Worm (Caenorhabditis elegans) whole organism, young adult: ENCODE measurements around the gene rin-1.

ENCODE experiments used
- B0261.1 ChIP-seq: sonication (generic microtip); optimal IDR thresholded peaks from 2 replicates; lab custom pipeline; 2016; ENCODE audit warnings: mild to moderate bottlenecking, missing genetic modification characterization, moderate library complexity, missing compliant biosample characterization
- B0336.3 ChIP-seq: fragments of 200-800 bp; sonication (Bioruptor generic); IDR thresholded peaks from 2 replicates; pipeline ENCODE4 v1.3.6; 2022; ENCODE audit warnings: missing genetic modification characterization, missing compliant biosample characterization
- C17E4.6 ChIP-seq: fragments of 200-800 bp; sonication (Bioruptor generic); IDR thresholded peaks from 2 replicates; pipeline ENCODE4 v1.3.6; 2022; ENCODE audit warnings: missing genetic modification reagents, missing genetic modification characterization, missing compliant biosample characterization
- F22D6.2 ChIP-seq: sonication (generic microtip); optimal IDR thresholded peaks from 2 replicates; lab custom pipeline; 2016; ENCODE audit warnings: mild to moderate bottlenecking, missing genetic modification characterization, missing compliant biosample characterization
- F33H1.4 ChIP-seq: fragments of 200-800 bp; sonication (Bioruptor generic); IDR thresholded peaks from 2 replicates; pipeline ENCODE4 v1.3.6; 2022; ENCODE audit warnings: missing genetic modification reagents, missing genetic modification characterization, missing compliant biosample characterization
- F49E8.2 ChIP-seq: sonication (generic microtip); optimal IDR thresholded peaks from 3 replicates; lab custom pipeline; 2017; ENCODE audit warnings: missing genetic modification characterization, mild to moderate bottlenecking, missing compliant biosample characterization, antibody characterized with exemption, moderate library complexity; ENCODE audit not compliant: insufficient read depth
- F52B5.7 ChIP-seq: sonication (generic microtip); optimal IDR thresholded peaks from 2 replicates; lab custom pipeline; 2016; ENCODE audit warnings: mild to moderate bottlenecking, missing genetic modification characterization, missing compliant biosample characterization
- Y53F4B.3 ChIP-seq: fragments of 200-800 bp; sonication (Bioruptor generic); IDR thresholded peaks from 2 replicates; pipeline ENCODE4 v1.3.6; 2022; ENCODE audit warnings: missing genetic modification reagents, missing genetic modification characterization, missing compliant biosample characterization
- aptf-2 ChIP-seq: fragments of 200-800 bp; sonication (Bioruptor generic); conservative IDR thresholded peaks from 2 replicates; pipeline ENCODE4 v1.3.6; 2022; ENCODE audit warnings: missing genetic modification reagents, missing genetic modification characterization, missing compliant biosample characterization
- attf-6 ChIP-seq: fragments of 200-800 bp; sonication (Bioruptor generic); IDR thresholded peaks from 2 replicates; pipeline ENCODE4 v1.3.6; 2022; ENCODE audit warnings: missing genetic modification reagents, missing genetic modification characterization, missing compliant biosample characterization
- cebp-1 ChIP-seq, 2 experiments: fragments of 200-800 bp in 1 of 2; sonication (Bioruptor generic) in 1 of 2; sonication (generic microtip) in 1 of 2; IDR thresholded peaks in 1 of 2; optimal IDR thresholded peaks in 1 of 2; 2 replicates each; pipeline versions ENCODE4 v1.3.6 to Lab custom; 2017 to 2022; ENCODE audit warnings: missing compliant biosample characterization in 2 of 2, missing genetic modification characterization in 2 of 2, mild to moderate bottlenecking in 1 of 2, missing genetic modification reagents in 1 of 2, moderate library complexity in 1 of 2
- ceh-91 ChIP-seq: fragments of 200-800 bp; sonication (Bioruptor generic); IDR thresholded peaks from 2 replicates; pipeline ENCODE4 v1.3.6; 2022; ENCODE audit warnings: missing genetic modification reagents, missing genetic modification characterization, missing compliant biosample characterization
- efl-1 ChIP-seq: fragments of 150-350 bp; optimal IDR thresholded peaks from 2 replicates; lab custom pipeline; 2014; ENCODE audit warnings: missing biosample characterization, missing genetic modification reagents, missing genetic modification characterization
- lin-35 ChIP-seq, 3 experiments: fragments of 150-350 bp in 2 of 3; sonication (generic microtip) in 1 of 3; optimal IDR thresholded peaks; 2 replicates each; lab custom pipeline; 2014 to 2018; ENCODE audit warnings: missing biosample characterization in 3 of 3, missing genetic modification characterization in 3 of 3, missing genetic modification reagents in 3 of 3
- lin-54 ChIP-seq: fragments of 200-800 bp; sonication (Bioruptor generic); optimal IDR thresholded peaks from 2 replicates; lab custom pipeline; 2018; ENCODE audit warnings: mild to moderate bottlenecking, missing genetic modification characterization, missing compliant biosample characterization
- lir-1 ChIP-seq: fragments of 200-800 bp; sonication (Bioruptor generic); conservative IDR thresholded peaks from 2 replicates; pipeline ENCODE4 v1.3.6; 2022; ENCODE audit warnings: missing genetic modification reagents, missing genetic modification characterization, missing compliant biosample characterization
- madf-3 ChIP-seq: fragments of 200-800 bp; sonication (Bioruptor generic); IDR thresholded peaks from 2 replicates; pipeline ENCODE4 v1.3.6; 2022; ENCODE audit warnings: missing genetic modification reagents, missing genetic modification characterization, missing compliant biosample characterization
- madf-6 ChIP-seq: fragments of 200-800 bp; sonication (Bioruptor generic); IDR thresholded peaks from 2 replicates; pipeline ENCODE4 v1.3.6; 2022; ENCODE audit warnings: missing genetic modification reagents, missing genetic modification characterization, missing compliant biosample characterization
- madf-8 ChIP-seq: fragments of 200-800 bp; sonication (Bioruptor generic); conservative IDR thresholded peaks from 2 replicates; pipeline ENCODE4 v1.3.6; 2022; ENCODE audit warnings: missing genetic modification reagents, missing genetic modification characterization, missing compliant biosample characterization
- mcd-1 ChIP-seq: fragments of 200-800 bp; sonication (Bioruptor generic); IDR thresholded peaks from 2 replicates; pipeline ENCODE4 v1.3.6; 2022; ENCODE audit warnings: missing genetic modification reagents, missing genetic modification characterization, missing compliant biosample characterization
- mxl-1 ChIP-seq: sonication (generic microtip); optimal IDR thresholded peaks from 2 replicates; lab custom pipeline; 2016; ENCODE audit warnings: missing genetic modification characterization, missing compliant biosample characterization
- nfya-2 ChIP-seq: fragments of 200-800 bp; sonication (Bioruptor generic); IDR thresholded peaks from 2 replicates; pipeline ENCODE4 v1.3.6; 2022; ENCODE audit warnings: missing genetic modification reagents, missing genetic modification characterization, missing compliant biosample characterization
- pha-4 ChIP-seq: fragments of 150-350 bp; sonication (generic microtip); optimal IDR thresholded peaks from 2 replicates; lab custom pipeline; 2014; ENCODE audit warnings: missing biosample characterization, missing genetic modification reagents, missing genetic modification characterization
- rec-8 ChIP-seq, 2 experiments: sonication (generic microtip); optimal IDR thresholded peaks; 2 replicates each; lab custom pipeline; 2016; ENCODE audit warnings: mild to moderate bottlenecking in 2 of 2, missing genetic modification characterization in 2 of 2, missing genetic modification reagents in 2 of 2, missing genotype in 2 of 2, missing biosample characterization in 1 of 2, missing compliant biosample characterization in 1 of 2, moderate library complexity in 1 of 2
- snpc-1.3 ChIP-seq: sonication (generic microtip); optimal IDR thresholded peaks from 2 replicates; lab custom pipeline; 2017; ENCODE audit warnings: missing genetic modification characterization, mild to moderate bottlenecking, missing compliant biosample characterization, antibody characterized with exemption, moderate library complexity, missing genotype, missing genetic modification reagents; ENCODE audit not compliant: insufficient read depth
- snpc-4 ChIP-seq, 5 experiments: fragments of 150-350 bp in 1 of 5; sonication (generic microtip) in 4 of 5; optimal IDR thresholded peaks; 2 replicates each; lab custom pipeline; 2014 to 2018; ENCODE audit warnings: missing genetic modification characterization in 5 of 5, missing biosample characterization in 3 of 5, antibody characterized with exemption in 2 of 5, mild to moderate bottlenecking in 2 of 5, missing compliant biosample characterization in 2 of 5, missing genotype in 2 of 5, moderate library complexity in 2 of 5, missing genetic modification reagents in 1 of 5
- somi-1 ChIP-seq: fragments of 200-800 bp; sonication (Bioruptor generic); optimal IDR thresholded peaks from 2 replicates; lab custom pipeline; 2018; ENCODE audit warnings: mild to moderate bottlenecking, missing genetic modification characterization, missing compliant biosample characterization
- tlf-1 ChIP-seq: fragments of 200-800 bp; sonication (Bioruptor generic); optimal IDR thresholded peaks from 2 replicates; lab custom pipeline; 2018; ENCODE audit warnings: mild to moderate bottlenecking, missing genetic modification characterization, missing compliant biosample characterization
- unc-62 ChIP-seq: fragments of 150-350 bp; optimal IDR thresholded peaks from 2 replicates; lab custom pipeline; 2014; ENCODE audit warnings: missing biosample characterization, missing genetic modification reagents, missing genetic modification characterization
- xnd-1 ChIP-seq: sonication (generic microtip); optimal IDR thresholded peaks from 2 replicates; lab custom pipeline; 2016; ENCODE audit warnings: missing genotype, missing genetic modification reagents, missing genetic modification characterization, missing compliant biosample characterization
- zim-3 ChIP-seq: sonication (generic microtip); optimal IDR thresholded peaks from 2 replicates; lab custom pipeline; 2017; ENCODE audit warnings: mild to moderate bottlenecking, missing genetic modification characterization, moderate library complexity, missing compliant biosample characterization
- ztf-18 ChIP-seq: sonication (generic microtip); optimal IDR thresholded peaks from 2 replicates; lab custom pipeline; 2016; ENCODE audit warnings: missing genotype, mild to moderate bottlenecking, missing genetic modification characterization, missing compliant biosample characterization
- ztf-22 ChIP-seq: fragments of 200-800 bp; sonication (Bioruptor generic); optimal IDR thresholded peaks from 2 replicates; lab custom pipeline; 2018; ENCODE audit warnings: mild to moderate bottlenecking, missing genetic modification characterization, moderate library complexity, missing compliant biosample characterization

rin-1 gene

DNA sequence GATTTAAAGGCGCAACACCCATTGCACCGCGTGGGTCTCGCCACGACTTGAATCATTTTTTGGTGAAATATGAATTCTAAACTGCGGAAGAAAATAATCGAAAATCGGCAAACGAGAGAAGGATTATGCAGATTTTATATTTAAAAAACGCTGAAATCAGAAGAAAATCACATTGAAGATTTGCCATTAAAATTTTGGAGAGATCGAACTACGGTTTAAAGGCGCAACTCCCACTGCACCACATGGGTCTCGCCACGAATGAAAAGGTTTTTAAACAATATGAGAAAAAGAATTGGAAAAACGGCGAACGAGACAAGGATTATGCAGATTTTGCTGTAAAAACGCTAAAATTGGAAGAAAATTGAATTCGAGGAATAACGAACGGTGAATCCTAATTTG is 17.4 kb upstream of the rin-1 start (continued):
- TF ChIP-seq aptf-2 (GFP tag; lab: Robert Waterston, UW): no peak
- peak; percentile 37 for TF ChIP-seq xnd-1 (tag; lab: Kevin White, UChicago)
- TF ChIP-seq B0336.3 (GFP tag; lab: Robert Waterston, UW): peak; percentile 31; the same call in 1 of the 2 replicates
- peak; percentile 50; the same call in 1 of the 2 replicates for TF ChIP-seq madf-8
- no peak for TF ChIP-seq snpc-4 (GFP tag; optimal IDR thresholded peaks at IDR 0.05; lab: Kevin White, UChicago)
- peak in 2 of 4 experiments; percentile 26 to 29 for TF ChIP-seq snpc-4 (tag; optimal IDR thresholded peaks at IDR 0.05; lab: Kevin White, UChicago)
- no peak for TF ChIP-seq B0261.1 (tag; lab: Kevin White, UChicago)
- no peak for TF ChIP-seq unc-62 (GFP tag; lab: Kevin White, UChicago)
- TF ChIP-seq pha-4 (tag; lab: Kevin White, UChicago): no peak
- TF ChIP-seq tlf-1 (GFP tag; lab: Kevin White, UChicago): peak; percentile 45
- TF ChIP-seq ztf-22 (GFP tag; lab: Kevin White, UChicago): no peak
- no peak for TF ChIP-seq F22D6.2
- no peak for TF ChIP-seq lir-1 (GFP tag; lab: Robert Waterston, UW)
- peak; percentile 7 for TF ChIP-seq efl-1
- no peak for TF ChIP-seq attf-6 (GFP tag; lab: Robert Waterston, UW)
- peak; percentile 85 for TF ChIP-seq F33H1.4 (GFP tag; lab: Robert Waterston, UW)
- TF ChIP-seq snpc-1.3: no peak
- TF ChIP-seq zim-3 (tag; lab: Kevin White, UChicago): no peak
- TF ChIP-seq lin-54 (GFP tag; lab: Kevin White, UChicago): peak; percentile 34
- no peak for TF ChIP-seq nfya-2 (GFP tag; lab: Robert Waterston, UW)
- peak; percentile 20; the same call in 1 of the 2 replicates for TF ChIP-seq mcd-1 (GFP tag; lab: Robert Waterston, UW)
- no peak for TF ChIP-seq ztf-18
- 0 out of 2 replicates have a peak, but pooled peaks have one; percentile 22 for TF ChIP-seq ceh-91 (GFP tag; lab: Robert Waterston, UW)
- TF ChIP-seq mxl-1: no peak

DNA sequence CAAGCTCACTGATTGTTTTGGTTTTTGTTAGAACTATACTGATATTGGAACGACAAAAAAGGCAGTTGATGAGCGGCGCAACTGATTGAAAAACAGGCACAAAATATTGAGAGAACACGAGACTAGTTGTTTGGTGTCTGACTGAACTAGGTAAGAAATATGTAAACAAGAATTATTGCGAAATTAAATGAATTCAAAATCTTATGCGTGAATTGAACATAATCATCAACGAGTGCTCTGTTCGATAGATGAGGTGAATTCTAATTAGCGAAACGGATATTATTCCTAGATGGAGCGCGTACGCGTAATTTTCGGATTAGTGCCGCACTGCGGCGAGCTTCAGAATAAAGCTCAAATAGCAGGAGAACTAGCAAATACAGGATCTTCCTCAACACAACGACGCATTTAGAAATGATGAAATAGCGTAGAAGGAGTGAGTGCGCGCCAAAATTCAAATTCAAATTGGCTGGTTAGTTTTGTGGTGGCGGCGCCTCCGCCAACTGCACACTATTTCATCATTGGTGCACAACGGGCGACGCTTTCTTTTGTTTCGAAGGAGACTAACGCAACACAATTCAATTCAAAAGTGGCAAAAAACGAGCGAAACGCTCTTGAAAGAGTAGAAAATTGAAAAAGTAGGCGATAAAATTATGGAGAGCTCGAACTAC is 16.9 kb upstream of the rin-1 start:
- TF ChIP-seq lin-54 (GFP tag; lab: Kevin White, UChicago) (no peak), somi-1 (GFP tag; lab: Kevin White, UChicago) (peak; percentile 23), F52B5.7 (peak; percentile 62), C17E4.6 (GFP tag; lab: Robert Waterston, UW) (no peak), cebp-1 (GFP tag; IDR thresholded peaks at IDR 0.05; lab: Robert Waterston, UW) (peak; percentile 82), cebp-1 (tag; optimal IDR thresholded peaks at IDR 0.05; lab: Kevin White, UChicago) (peak; percentile 85)

- TF ChIP-seq madf-6 (GFP tag; lab: Robert Waterston, UW) (no peak), Y53F4B.3 (GFP tag; lab: Robert Waterston, UW) (no peak), snpc-4 (GFP tag; optimal IDR thresholded peaks at IDR 0.05; lab: Kevin White, UChicago) (no peak), snpc-4 (tag; optimal IDR thresholded peaks at IDR 0.05; lab: Kevin White, UChicago) (no peak), lin-35 (GFP tag; optimal IDR thresholded peaks at IDR 0.05; lab: Kevin White, UChicago) (no peak), rec-8 (tag; optimal IDR thresholded peaks at IDR 0.05; lab: Kevin White, UChicago) (no peak), madf-3 (GFP tag; lab: Robert Waterston, UW) (0 out of 2 replicates have a peak, but pooled peaks have one; percentile 11), F49E8.2 (tag; lab: Kevin White, UChicago) (no peak)
These were observed 16.2 kb upstream of the rin-1 start for ce11 chrV:14831460-14832120.
